Fruit fly (Drosophila melanogaster): Measurements from ENCODE around the gene ssp7.

Gene ssp7

dm6 chrX:11148272-11148835 is 8.3 kb upstream of the ssp7 start, which contains the start of gene Ran:
Gene Ran (minus strand): TSS chrX:11148716.
- no peak for TF ChIP-seq ttk (optimal IDR thresholded peaks at IDR 0.05)
- TF ChIP-seq insv (optimal IDR thresholded peaks at IDR 0.05) = no peak
- TF ChIP-seq psq (optimal IDR thresholded peaks at IDR 0.05) = no peak

dm6 chrX:11147553-11148067 is 7.5 kb upstream of the ssp7 start:
- TF ChIP-seq psq (optimal IDR thresholded peaks at IDR 0.05) = no peak

- TF ChIP-seq Sin3A (optimal IDR thresholded peaks at IDR 0.05) (no peak), insv (optimal IDR thresholded peaks at IDR 0.05) (no peak)
Measured at dm6 chrX:11146598-11147176, 6.6 kb upstream of the ssp7 start.

dm6 chrX:11144575-11144974 is 4.5 kb upstream of the ssp7 start:
- TF ChIP-seq insv (optimal IDR thresholded peaks at IDR 0.05) (no peak), Myc (optimal IDR thresholded peaks at IDR 0.05) (no peak), h (optimal IDR thresholded peaks at IDR 0.05) (no peak), psq (optimal IDR thresholded peaks at IDR 0.05) (no peak), Sin3A (optimal IDR thresholded peaks at IDR 0.05) (no peak), ttk (optimal IDR thresholded peaks at IDR 0.05) (no peak)

- TF ChIP-seq Sin3A (optimal IDR thresholded peaks at IDR 0.05) = no peak
- no peak for TF ChIP-seq Myc (optimal IDR thresholded peaks at IDR 0.05)
- no peak for TF ChIP-seq ttk (optimal IDR thresholded peaks at IDR 0.05)
- TF ChIP-seq psq (optimal IDR thresholded peaks at IDR 0.05) = no peak
- TF ChIP-seq insv (optimal IDR thresholded peaks at IDR 0.05) = no peak
- no peak for TF ChIP-seq h (optimal IDR thresholded peaks at IDR 0.05)
Measured at dm6 chrX:11143820-11144219, 3.8 kb upstream of the ssp7 start, which contains the start of gene CG15201. Gene CG15201 (plus strand): TSS chrX:11144120.

- no peak for TF ChIP-seq ttk (optimal IDR thresholded peaks at IDR 0.05)
- no peak for TF ChIP-seq Sin3A (optimal IDR thresholded peaks at IDR 0.05)
- TF ChIP-seq Myc (optimal IDR thresholded peaks at IDR 0.05) = no peak
- no peak for TF ChIP-seq h (optimal IDR thresholded peaks at IDR 0.05)
- no peak for TF ChIP-seq insv (optimal IDR thresholded peaks at IDR 0.05)
- no peak for TF ChIP-seq psq (optimal IDR thresholded peaks at IDR 0.05)
Measured at dm6 chrX:11141785-11142591, 1.9 kb upstream of the ssp7 start, which contains the start of the genes CG15199 and CG15202. Gene CG15199 (minus strand): TSS chrX:11141835. Gene CG15202 (plus strand): TSS chrX:11142541.

- TF ChIP-seq psq (optimal IDR thresholded peaks at IDR 0.05) = no peak
- TF ChIP-seq Myc (optimal IDR thresholded peaks at IDR 0.05) = no peak
- no peak for TF ChIP-seq ttk (optimal IDR thresholded peaks at IDR 0.05)
- TF ChIP-seq h (optimal IDR thresholded peaks at IDR 0.05) = no peak
- TF ChIP-seq Sin3A (optimal IDR thresholded peaks at IDR 0.05) = no peak
- no peak for TF ChIP-seq insv (optimal IDR thresholded peaks at IDR 0.05)
Measured at dm6 chrX:11137566-11138186, 2.4 kb downstream of the ssp7 start, which contains the start of gene CDK2AP1. Gene CDK2AP1 (plus strand): TSS chrX:11137859.

dm6 chrX:11136587-11137512 is 3.2 kb downstream of the ssp7 start, which contains the start of gene Klp10A:
Gene Klp10A (minus strand): TSS chrX:11137118.
- TF ChIP-seq ttk (optimal IDR thresholded peaks at IDR 0.05) (no peak), Myc (optimal IDR thresholded peaks at IDR 0.05) (no peak), psq (optimal IDR thresholded peaks at IDR 0.05) (no peak), insv (optimal IDR thresholded peaks at IDR 0.05) (no peak), Sin3A (optimal IDR thresholded peaks at IDR 0.05) (no peak), h (optimal IDR thresholded peaks at IDR 0.05) (no peak)

- TF ChIP-seq Myc (optimal IDR thresholded peaks at IDR 0.05) (no peak), ttk (optimal IDR thresholded peaks at IDR 0.05) (no peak), psq (optimal IDR thresholded peaks at IDR 0.05) (no peak), Sin3A (optimal IDR thresholded peaks at IDR 0.05) (no peak), insv (optimal IDR thresholded peaks at IDR 0.05) (no peak)
Measured at dm6 chrX:11135840-11136586, 4.0 kb downstream of the ssp7 start.

- no peak for TF ChIP-seq psq (optimal IDR thresholded peaks at IDR 0.05)
- no peak for TF ChIP-seq ttk (optimal IDR thresholded peaks at IDR 0.05)
- TF ChIP-seq insv (optimal IDR thresholded peaks at IDR 0.05) = no peak
- no peak for TF ChIP-seq h (optimal IDR thresholded peaks at IDR 0.05)
- TF ChIP-seq Sin3A (optimal IDR thresholded peaks at IDR 0.05) = no peak
- TF ChIP-seq Myc (optimal IDR thresholded peaks at IDR 0.05) = no peak
Measured at dm6 chrX:11132312-11132711, 7.8 kb downstream of the ssp7 start, which contains the start of gene CG44385. Gene CG44385 (minus strand): TSS chrX:11132412.
